Fruit fly (Drosophila melanogaster): ENCODE measurements around the gene CG10098.
A peak's percentile ranks its signal among the peaks of the same experiment; 100 is the strongest.

The CG10098 gene

dm6 chr3R:7080157-7080916, 44.0 kb upstream of the CG10098 start, which contains the start of gene Ref1 (continued):
- TF ChIP-seq ERR (GFP tag; optimal IDR thresholded peaks at IDR 0.05): no peak
- TF ChIP-seq Nf-YC (tag; optimal IDR thresholded peaks at IDR 0.05): peak; percentile 28
- TF ChIP-seq CG16863 (GFP tag; optimal IDR thresholded peaks at IDR 0.05): no peak
- TF ChIP-seq CG30020 (tag; optimal IDR thresholded peaks at IDR 0.05): peak; percentile 98
- no peak for TF ChIP-seq ranshi (GFP tag; IDR thresholded peaks at IDR 0.05)
- peak; percentile 100 for TF ChIP-seq CG1603 (tag; optimal IDR thresholded peaks at IDR 0.05)
- peak; percentile 14 for TF ChIP-seq Sin3A (optimal IDR thresholded peaks at IDR 0.05)
- TF ChIP-seq MESR4 (GFP tag; optimal IDR thresholded peaks at IDR 0.05): peak; percentile 94
- TF ChIP-seq HLH3B (GFP tag; IDR thresholded peaks at IDR 0.05): no peak
- TF ChIP-seq CG17912 (GFP tag; optimal IDR thresholded peaks at IDR 0.05): no peak
- TF ChIP-seq sna (GFP tag; IDR thresholded peaks at IDR 0.05; ENCODE audit: partially characterized antibody): no peak
- TF ChIP-seq CG3995 (GFP tag; optimal IDR thresholded peaks at IDR 0.05): peak; percentile 14
- peak; percentile 92 for TF ChIP-seq pfk (GFP tag; optimal IDR thresholded peaks at IDR 0.05)
- no peak for TF ChIP-seq gt (GFP tag; IDR thresholded peaks at IDR 0.05)
- TF ChIP-seq CG8290 (GFP tag; optimal IDR thresholded peaks at IDR 0.05): peak; percentile 76
- TF ChIP-seq CG8290 (tag; optimal IDR thresholded peaks at IDR 0.05): peak in 1 of 2 experiments; percentile 24
- peak; percentile 5 for TF ChIP-seq CG2116 (GFP tag; optimal IDR thresholded peaks at IDR 0.05)
- TF ChIP-seq ato (GFP tag; IDR thresholded peaks at IDR 0.05; ENCODE audit: partially characterized antibody): no peak
- TF ChIP-seq otp (GFP tag; IDR thresholded peaks at IDR 0.05): no peak
- TF ChIP-seq CoRest (tag; optimal IDR thresholded peaks at IDR 0.05): no peak
- TF ChIP-seq CG2678 (tag; optimal IDR thresholded peaks at IDR 0.05): peak; percentile 5
- peak; percentile 29 for TF ChIP-seq CG14710 (tag; optimal IDR thresholded peaks at IDR 0.05)
- peak; percentile 63 for TF ChIP-seq dm (GFP tag; optimal IDR thresholded peaks at IDR 0.05)
- TF ChIP-seq Side (GFP tag; optimal IDR thresholded peaks at IDR 0.05): no peak

DNA sequence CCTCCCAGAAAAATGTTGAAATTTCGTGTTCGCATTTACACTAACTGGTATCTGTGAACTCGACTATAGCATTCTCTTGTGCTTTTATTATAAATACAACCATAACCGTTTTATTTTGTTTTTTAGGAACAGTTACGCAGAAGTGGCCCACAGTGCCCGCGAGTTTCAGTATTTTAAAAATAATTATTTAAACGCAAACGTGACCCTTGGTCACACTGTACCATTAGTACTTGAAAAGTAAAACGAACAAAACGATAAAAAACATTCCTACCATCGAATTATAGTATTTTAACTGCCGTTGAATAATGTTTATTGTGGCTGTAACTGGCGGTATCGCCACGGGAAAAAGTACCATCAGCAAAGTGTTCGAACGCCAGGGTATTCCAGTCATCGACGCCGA, 42.4 kb upstream of the CG10098 start, which contains the start of gene Dpck:
Dpck (plus strand) TSS at position 211 of the 400 bp plus-strand sequence.
- TF ChIP-seq trem (tag; optimal IDR thresholded peaks at IDR 0.05) (peak; percentile 42), Bteb2 (GFP tag; optimal IDR thresholded peaks at IDR 0.05) (no peak), pb (GFP tag; optimal IDR thresholded peaks at IDR 0.05) (no peak), Hmr (GFP tag; optimal IDR thresholded peaks at IDR 0.05) (peak; percentile 46), Atf6 (GFP tag; IDR thresholded peaks at IDR 0.05) (no peak), sug (tag; optimal IDR thresholded peaks at IDR 0.05) (peak; percentile 47), CG13775 (GFP tag; optimal IDR thresholded peaks at IDR 0.05) (peak; percentile 9), Gug (GFP tag; IDR thresholded peaks at IDR 0.05) (no peak), CG14050 (GFP tag; IDR thresholded peaks at IDR 0.05) (no peak), tup (GFP tag; optimal IDR thresholded peaks at IDR 0.05) (no peak), CG17568 (GFP tag; optimal IDR thresholded peaks at IDR 0.05) (peak; percentile 38), al (GFP tag; IDR thresholded peaks at IDR 0.05) (no peak), HmgZ (tag; optimal IDR thresholded peaks at IDR 0.05) (peak; percentile 29), dm (GFP tag; optimal IDR thresholded peaks at IDR 0.05) (peak; percentile 19), NC2β (GFP tag; optimal IDR thresholded peaks at IDR 0.05) (peak; percentile 42), nmo (GFP tag; optimal IDR thresholded peaks at IDR 0.05) (peak; percentile 21), Atf-2 (GFP tag; optimal IDR thresholded peaks at IDR 0.05) (peak; percentile 17), CG12391 (tag; optimal IDR thresholded peaks at IDR 0.05) (peak; percentile 49), ken (GFP tag; IDR thresholded peaks at IDR 0.05) (no peak), dan (GFP tag; IDR thresholded peaks at IDR 0.05) (no peak), hkb (optimal IDR thresholded peaks at IDR 0.05) (no peak), hkb (GFP tag; IDR thresholded peaks at IDR 0.05) (0 out of 2 replicates have a peak, but pooled peaks have one; percentile 21), CG4820 (GFP tag; optimal IDR thresholded peaks at IDR 0.05) (no peak), Sox100B (GFP tag; optimal IDR thresholded peaks at IDR 0.05) (peak; percentile 21), Pdp1 (GFP tag; optimal IDR thresholded peaks at IDR 0.05) (peak in 1 of 2 experiments; percentile 45), Mes4 (GFP tag; optimal IDR thresholded peaks at IDR 0.05) (peak; percentile 4), CG13624 (GFP tag; optimal IDR thresholded peaks at IDR 0.05) (peak; percentile 46), CG18764 (GFP tag; optimal IDR thresholded peaks at IDR 0.05) (peak; percentile 3)
